Fruit fly (Drosophila melanogaster): ENCODE results near the gene CG11841.

DNA sequence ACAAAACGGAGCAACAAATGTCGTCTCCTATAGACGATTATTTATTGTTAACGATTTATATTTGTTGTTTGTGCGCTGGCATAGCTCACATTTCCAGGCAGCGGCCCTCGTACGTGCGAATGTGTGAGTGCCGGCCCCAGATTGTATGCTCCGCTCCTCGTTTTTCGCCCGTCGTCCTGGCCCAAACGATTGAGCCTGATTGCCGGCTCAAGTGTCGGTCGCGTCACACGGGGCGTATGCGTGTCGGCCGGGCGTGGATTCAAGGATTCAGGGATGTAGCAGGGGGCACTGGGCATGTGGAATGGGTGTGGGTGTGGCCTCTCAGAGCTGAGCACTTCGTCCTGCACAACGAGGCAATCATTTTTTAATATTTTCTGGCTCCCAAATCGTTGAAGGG, 45.2 kb upstream of the CG11841 start:
- TF ChIP-seq CG11617 (GFP tag; optimal IDR thresholded peaks at IDR 0.05) (no peak), Clk (GFP tag; optimal IDR thresholded peaks at IDR 0.05) (no peak), CG1620 (GFP tag; optimal IDR thresholded peaks at IDR 0.05) (no peak), CG7045 (GFP tag; optimal IDR thresholded peaks at IDR 0.05) (no peak), kay (GFP tag; ENCODE audit: borderline replicate concordance) (no peak), toe (GFP tag; optimal IDR thresholded peaks at IDR 0.05) (no peak)
